Worm (Caenorhabditis elegans): Measurements from ENCODE around the gene afmd-2.

DNA sequence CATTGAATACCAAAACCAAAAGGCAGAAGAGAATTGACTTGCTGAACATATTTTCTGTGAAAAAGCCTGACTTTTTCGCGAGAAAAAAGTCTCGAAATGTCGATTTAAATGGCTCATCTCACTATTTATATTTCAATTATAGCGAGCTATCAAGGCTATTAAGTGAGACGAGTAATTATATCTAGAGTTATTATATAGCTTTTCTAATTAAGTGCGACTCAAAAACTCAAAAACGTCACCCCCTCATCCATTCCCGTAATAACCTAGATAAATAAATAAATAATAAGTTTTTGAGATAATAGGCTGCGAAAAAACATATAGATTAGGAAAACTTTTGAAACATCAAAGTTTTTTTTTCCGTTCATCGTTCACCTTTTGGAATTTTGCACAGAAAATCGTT is 3.4 kb upstream of the afmd-2 start, which contains the start of gene nlp-17:
- TF ChIP-seq ama-1 (optimal IDR thresholded peaks at IDR 0.05) (no peak), flt-1 (GFP tag; IDR thresholded peaks at IDR 0.05) (no peak), tra-4 (tag; optimal IDR thresholded peaks at IDR 0.05) (no peak), sea-1 (GFP tag; conservative IDR thresholded peaks at IDR 0.05) (no peak), tbx-37 (GFP tag; conservative IDR thresholded peaks at IDR 0.05) (no peak), F13C5.2 (tag; optimal IDR thresholded peaks at IDR 0.05) (no peak), hnd-1 (tag; optimal IDR thresholded peaks at IDR 0.05) (no peak), tbx-11 (GFP tag; IDR thresholded peaks at IDR 0.05) (no peak)
